Worm (Caenorhabditis elegans): ENCODE results near the gene grl-30.

The grl-30 gene

ce11 chrV:3581034-3581433 lies 24.9 kb downstream of the grl-30 start (continued):
- TF ChIP-seq daf-8 (GFP tag; IDR thresholded peaks at IDR 0.05): no peak
- TF ChIP-seq spr-1 (tag; optimal IDR thresholded peaks at IDR 0.05): no peak
- TF ChIP-seq hmg-1.1 (GFP tag; IDR thresholded peaks at IDR 0.05): no peak
- no peak for TF ChIP-seq hif-1 (tag; optimal IDR thresholded peaks at IDR 0.05)
- TF ChIP-seq daf-16 (GFP tag; optimal IDR thresholded peaks at IDR 0.05): peak in 1 of 2 experiments; percentile 20
- peak; percentile 88 for TF ChIP-seq daf-16 (tag; optimal IDR thresholded peaks at IDR 0.05)
- no peak for TF ChIP-seq saeg-2 (GFP tag; IDR thresholded peaks at IDR 0.05)
- no peak for TF ChIP-seq dpl-1 (GFP tag; optimal IDR thresholded peaks at IDR 0.05)
- TF ChIP-seq tag-97 (GFP tag; IDR thresholded peaks at IDR 0.05): no peak
- no peak for TF ChIP-seq unc-130 (GFP tag; optimal IDR thresholded peaks at IDR 0.05)
- peak in 1 of 2 experiments; percentile 4 for TF ChIP-seq mdl-1 (tag; optimal IDR thresholded peaks at IDR 0.05)
- no peak for TF ChIP-seq nhr-48 (tag; optimal IDR thresholded peaks at IDR 0.05)
- peak; percentile 36 for TF ChIP-seq hlh-30 (tag; optimal IDR thresholded peaks at IDR 0.05; ENCODE audit: insufficient read depth)

DNA sequence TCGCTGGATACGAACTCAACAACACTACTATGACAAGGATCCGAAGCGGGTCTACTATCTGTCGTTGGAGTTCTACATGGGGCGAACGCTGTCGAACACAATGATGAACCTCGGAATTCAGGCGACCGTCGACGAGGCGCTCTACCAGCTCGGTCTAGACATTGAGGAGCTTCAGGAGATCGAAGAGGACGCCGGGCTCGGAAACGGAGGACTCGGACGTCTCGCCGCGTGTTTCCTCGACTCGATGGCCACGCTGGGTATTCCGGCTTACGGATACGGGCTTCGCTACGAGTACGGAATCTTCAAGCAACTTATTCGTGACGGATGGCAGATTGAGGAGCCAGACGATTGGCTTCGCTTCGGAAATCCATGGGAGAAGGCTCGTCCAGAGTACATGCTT lies 25.6 kb downstream of the grl-30 start:
- TF ChIP-seq nhr-237 (tag; optimal IDR thresholded peaks at IDR 0.05): no peak
- peak in 1 of 2 experiments; percentile 75 for TF ChIP-seq unc-62 (GFP tag; optimal IDR thresholded peaks at IDR 0.05 in 1 of 2)
- TF ChIP-seq unc-62 (tag; optimal IDR thresholded peaks at IDR 0.05): no peak
- peak; percentile 80 for TF ChIP-seq set-16 (GFP tag; IDR thresholded peaks at IDR 0.05)
- TF ChIP-seq pha-4 (GFP tag; IDR thresholded peaks at IDR 0.05): no peak
- TF ChIP-seq pha-4 (tag; optimal IDR thresholded peaks at IDR 0.05): no peak
- TF ChIP-seq nhr-28 (tag; optimal IDR thresholded peaks at IDR 0.05): no peak

- TF ChIP-seq F49E8.2 (tag; optimal IDR thresholded peaks at IDR 0.05; ENCODE audit: borderline replicate concordance) (peak; percentile 62), tra-1 (GFP tag; IDR thresholded peaks at IDR 0.05) (peak; percentile 47; the same call in 1 of the 2 replicates), pha-4 (GFP tag; IDR thresholded peaks at IDR 0.05) (peak; percentile 75; the same call in 1 of the 2 replicates), pha-4 (tag; optimal IDR thresholded peaks at IDR 0.05) (no peak), dmd-8 (GFP tag; IDR thresholded peaks at IDR 0.05) (0 out of 2 replicates have a peak, but pooled peaks have one; percentile 37), Y48G9A.11 (GFP tag; IDR thresholded peaks at IDR 0.05) (peak; percentile 70; the same call in 1 of the 2 replicates), nhr-102 (tag; optimal IDR thresholded peaks at IDR 0.05) (peak; percentile 1), lin-13 (GFP tag; optimal IDR thresholded peaks at IDR 0.05) (peak; percentile 31), R02D3.7 (tag; optimal IDR thresholded peaks at IDR 0.05) (no peak), dmd-6 (GFP tag; IDR thresholded peaks at IDR 0.05) (peak; percentile 8; the same call in 1 of the 2 replicates), madf-5 (GFP tag; IDR thresholded peaks at IDR 0.05) (peak; percentile 55 to 60; a peak in 1 of 4 replicates), F26F4.8 (GFP tag; conservative IDR thresholded peaks at IDR 0.05) (peak; percentile 76), tag-97 (GFP tag; IDR thresholded peaks at IDR 0.05) (no peak), nhr-48 (tag; optimal IDR thresholded peaks at IDR 0.05) (peak; percentile 20), lin-1 (GFP tag; IDR thresholded peaks at IDR 0.05) (0 out of 2 replicates have a peak, but pooled peaks have one; percentile 21), ZK337.2 (GFP tag; IDR thresholded peaks at IDR 0.05) (0 out of 2 replicates have a peak, but pooled peaks have one; percentile 16), F44E2.7 (GFP tag; IDR thresholded peaks at IDR 0.05) (0 out of 2 replicates have a peak, but pooled peaks have one; percentile 7), mes-2 (tag; optimal IDR thresholded peaks at IDR 0.05; ENCODE audit: poor library complexity, severe bottlenecking) (peak; percentile 21), lsy-2 (tag; optimal IDR thresholded peaks at IDR 0.05) (peak in 1 of 2 experiments; percentile 35), fos-1 (tag; optimal IDR thresholded peaks at IDR 0.05) (no peak), snpc-1.2 (GFP tag; IDR thresholded peaks at IDR 0.05) (peak; percentile 72), skn-1 (tag; optimal IDR thresholded peaks at IDR 0.05) (no peak), lin-38 (GFP tag; IDR thresholded peaks at IDR 0.05) (peak; percentile 70; the same call in 1 of the 2 replicates), unc-62 (GFP tag; optimal IDR thresholded peaks at IDR 0.05 in 1 of 2) (no peak), unc-62 (tag; optimal IDR thresholded peaks at IDR 0.05) (no peak), duxl-1 (tag; optimal IDR thresholded peaks at IDR 0.05; ENCODE audit: poor library complexity) (peak; percentile 25), lim-7 (GFP tag; IDR thresholded peaks at IDR 0.05) (peak; percentile 80), Y105C5A.15 (GFP tag; IDR thresholded peaks at IDR 0.05) (peak; percentile 75; the same call in 1 of the 2 replicates), dve-1 (tag; optimal IDR thresholded peaks at IDR 0.05; ENCODE audit: insufficient read depth) (peak; percentile 8), zfp-3 (GFP tag; conservative IDR thresholded peaks at IDR 0.05) (no peak; the same call in 1 of the 2 replicates), ceh-44 (GFP tag; IDR thresholded peaks at IDR 0.05) (peak; percentile 39; the same call in 1 of the 2 replicates), sdz-12 (GFP tag; optimal IDR thresholded peaks at IDR 0.05) (no peak)
Measured at ce11 chrV:3582086-3582485, 26.0 kb downstream of the grl-30 start.
